Worm (Caenorhabditis elegans): ENCODE results near the gene Y24D9A.6.
A peak's percentile ranks its signal among the peaks of the same experiment; 100 is the strongest.

Gene Y24D9A.6

DNA sequence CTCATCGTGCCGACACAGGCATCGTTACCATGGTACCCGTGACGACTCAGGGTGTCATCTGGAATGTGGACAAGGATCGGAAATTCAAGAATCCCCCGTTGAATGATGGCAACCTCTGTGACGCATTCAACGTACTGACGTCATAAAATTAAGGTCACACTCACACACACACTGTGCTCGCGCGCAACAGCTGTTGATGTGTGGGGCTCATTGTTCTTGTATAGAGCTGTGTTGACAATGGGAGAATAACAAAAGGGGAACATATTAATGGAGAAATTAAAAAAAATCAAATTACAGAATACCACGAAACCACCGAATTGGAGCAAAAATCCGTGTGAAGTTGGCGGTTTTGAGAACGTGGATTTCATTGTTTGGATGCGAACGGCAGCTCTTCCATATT lies 48.1 kb upstream of the Y24D9A.6 start:
- TF ChIP-seq ceh-82 (tag; optimal IDR thresholded peaks at IDR 0.05) (no peak), blmp-1 (tag; optimal IDR thresholded peaks at IDR 0.05; ENCODE audit: insufficient read depth) (no peak), peb-1 (tag; optimal IDR thresholded peaks at IDR 0.05) (no peak), fos-1 (tag; optimal IDR thresholded peaks at IDR 0.05) (no peak), R02D3.7 (tag; optimal IDR thresholded peaks at IDR 0.05) (no peak), mab-5 (tag; optimal IDR thresholded peaks at IDR 0.05) (no peak), unc-39 (tag; optimal IDR thresholded peaks at IDR 0.05) (no peak), Y55F3AM.14 (GFP tag; optimal IDR thresholded peaks at IDR 0.05) (no peak), elt-1 (tag; optimal IDR thresholded peaks at IDR 0.05) (no peak), C34F6.9 (tag; optimal IDR thresholded peaks at IDR 0.05) (no peak)

- no peak for TF ChIP-seq blmp-1 (tag; optimal IDR thresholded peaks at IDR 0.05; ENCODE audit: insufficient read depth)
- no peak for TF ChIP-seq nhr-129 (tag; optimal IDR thresholded peaks at IDR 0.05)
- no peak for TF ChIP-seq ZK546.5 (tag; optimal IDR thresholded peaks at IDR 0.05)
- no peak for TF ChIP-seq crh-2 (tag; optimal IDR thresholded peaks at IDR 0.05)
- no peak for TF ChIP-seq elt-3 (tag; optimal IDR thresholded peaks at IDR 0.05)
- TF ChIP-seq nhr-237 (tag; optimal IDR thresholded peaks at IDR 0.05) = no peak
- no peak for TF ChIP-seq nhr-12 (tag; optimal IDR thresholded peaks at IDR 0.05)
Measured at ce11 chrIV:4447367-4447766, 47.2 kb upstream of the Y24D9A.6 start.

DNA sequence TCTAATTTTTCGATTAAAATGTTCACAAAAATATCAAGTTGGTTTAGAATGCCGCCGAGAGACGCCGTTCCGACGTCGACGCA lies 46.9 kb upstream of the Y24D9A.6 start, which contains the start of gene chat-1:
chat-1 (plus strand) TSS at position 48 of the 83 bp plus-strand sequence.
- TF ChIP-seq ztf-4 (tag; optimal IDR thresholded peaks at IDR 0.05) (no peak), nhr-237 (tag; optimal IDR thresholded peaks at IDR 0.05) (no peak), F13H6.1 (tag; optimal IDR thresholded peaks at IDR 0.05) (no peak), lin-39 (tag; optimal IDR thresholded peaks at IDR 0.05) (no peak), nhr-10 (tag; optimal IDR thresholded peaks at IDR 0.05) (no peak), C34F6.9 (tag; optimal IDR thresholded peaks at IDR 0.05) (no peak), ceh-16 (tag; optimal IDR thresholded peaks at IDR 0.05) (no peak), zag-1 (tag; optimal IDR thresholded peaks at IDR 0.05) (no peak), ztf-1 (GFP tag; conservative IDR thresholded peaks at IDR 0.05) (no peak), lsy-2 (tag; optimal IDR thresholded peaks at IDR 0.05) (no peak), alr-1 (tag; optimal IDR thresholded peaks at IDR 0.05) (no peak)

DNA sequence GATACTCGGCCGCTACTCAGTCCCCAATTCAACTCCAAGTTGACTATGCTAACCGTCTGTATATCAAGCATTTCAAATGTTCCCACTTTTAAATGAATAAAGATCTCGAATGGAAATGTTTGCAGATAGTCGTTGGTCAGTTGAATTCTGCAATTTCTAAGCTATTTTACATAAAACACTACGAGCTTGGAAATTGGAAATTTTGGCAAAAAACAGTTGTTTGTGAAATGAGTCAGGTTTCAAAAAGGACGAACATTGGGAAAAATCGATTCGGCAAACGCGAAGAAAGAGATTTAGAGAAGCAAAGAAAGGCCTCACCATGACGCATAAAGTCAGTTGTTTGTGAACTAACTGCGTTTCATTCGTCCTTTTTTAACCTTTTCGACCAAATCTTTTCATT lies 46.7 kb upstream of the Y24D9A.6 start:
- peak; percentile 8 for TF ChIP-seq nhr-25 (tag; optimal IDR thresholded peaks at IDR 0.05)
- no peak for TF ChIP-seq lin-11 (tag; optimal IDR thresholded peaks at IDR 0.05)
- TF ChIP-seq crh-2 (tag; optimal IDR thresholded peaks at IDR 0.05) = peak; percentile 55
- TF ChIP-seq nhr-10 (tag; optimal IDR thresholded peaks at IDR 0.05) = no peak
- TF ChIP-seq unc-62 (GFP tag; optimal IDR thresholded peaks at IDR 0.05) = no peak
- no peak for TF ChIP-seq ceh-82 (tag; optimal IDR thresholded peaks at IDR 0.05)
- peak; percentile 25 to 81 for TF ChIP-seq lsy-2 (tag; optimal IDR thresholded peaks at IDR 0.05)
- TF ChIP-seq blmp-1 (tag; optimal IDR thresholded peaks at IDR 0.05; ENCODE audit: insufficient read depth) = no peak
- no peak for TF ChIP-seq unc-39 (tag; optimal IDR thresholded peaks at IDR 0.05)
- TF ChIP-seq ztf-1 (GFP tag; conservative IDR thresholded peaks at IDR 0.05) = no peak
- no peak for TF ChIP-seq elt-3 (tag; optimal IDR thresholded peaks at IDR 0.05)
- TF ChIP-seq ZK546.5 (tag; optimal IDR thresholded peaks at IDR 0.05) = peak; percentile 39
- TF ChIP-seq nhr-129 (tag; optimal IDR thresholded peaks at IDR 0.05) = peak; percentile 73
- TF ChIP-seq zag-1 (tag; optimal IDR thresholded peaks at IDR 0.05) = no peak
- TF ChIP-seq mdl-1 (tag; optimal IDR thresholded peaks at IDR 0.05) = no peak
- no peak for TF ChIP-seq snpc-4 (tag; optimal IDR thresholded peaks at IDR 0.05)
- peak; percentile 22 for TF ChIP-seq gmeb-1 (tag; optimal IDR thresholded peaks at IDR 0.05)
- no peak for TF ChIP-seq aly-2 (tag; optimal IDR thresholded peaks at IDR 0.05)
- TF ChIP-seq skn-1 (tag; optimal IDR thresholded peaks at IDR 0.05) = no peak
- TF ChIP-seq nhr-11 (tag; optimal IDR thresholded peaks at IDR 0.05) = no peak
- TF ChIP-seq unc-55 (GFP tag; optimal IDR thresholded peaks at IDR 0.05) = peak; percentile 61
- no peak for TF ChIP-seq nhr-77 (tag; optimal IDR thresholded peaks at IDR 0.05)
- no peak for TF ChIP-seq sem-4 (tag; optimal IDR thresholded peaks at IDR 0.05)
- peak; percentile 85 for TF ChIP-seq fos-1 (tag; optimal IDR thresholded peaks at IDR 0.05)
- no peak for TF ChIP-seq ztf-11 (tag; optimal IDR thresholded peaks at IDR 0.05)
- TF ChIP-seq Y55F3AM.14 (GFP tag; optimal IDR thresholded peaks at IDR 0.05) = no peak
- no peak for TF ChIP-seq F13H6.1 (tag; optimal IDR thresholded peaks at IDR 0.05)
- no peak for TF ChIP-seq nhr-237 (tag; optimal IDR thresholded peaks at IDR 0.05)
- TF ChIP-seq lin-13 (GFP tag; optimal IDR thresholded peaks at IDR 0.05) = peak; percentile 53
- no peak for TF ChIP-seq elt-1 (tag; optimal IDR thresholded peaks at IDR 0.05)
- peak; percentile 38 for TF ChIP-seq sma-3 (GFP tag; optimal IDR thresholded peaks at IDR 0.05)
- no peak for TF ChIP-seq sma-9 (GFP tag; optimal IDR thresholded peaks at IDR 0.05)
- no peak for TF ChIP-seq sma-9 (tag; optimal IDR thresholded peaks at IDR 0.05)
- TF ChIP-seq egl-27 (tag; optimal IDR thresholded peaks at IDR 0.05) = no peak
- TF ChIP-seq dmd-4 (tag; optimal IDR thresholded peaks at IDR 0.05) = no peak
- TF ChIP-seq R02D3.7 (tag; optimal IDR thresholded peaks at IDR 0.05) = no peak
- no peak for TF ChIP-seq nhr-12 (tag; optimal IDR thresholded peaks at IDR 0.05)
- TF ChIP-seq peb-1 (tag; optimal IDR thresholded peaks at IDR 0.05) = no peak
- no peak for TF ChIP-seq alr-1 (tag; optimal IDR thresholded peaks at IDR 0.05)
- TF ChIP-seq mbf-1 (tag; optimal IDR thresholded peaks at IDR 0.05) = no peak
- peak; percentile 53 for TF ChIP-seq C34F6.9 (tag; optimal IDR thresholded peaks at IDR 0.05)
- TF ChIP-seq nhr-6 (tag; optimal IDR thresholded peaks at IDR 0.05) = no peak
- no peak for TF ChIP-seq lin-39 (tag; optimal IDR thresholded peaks at IDR 0.05)
- no peak for TF ChIP-seq mab-5 (tag; optimal IDR thresholded peaks at IDR 0.05)
- no peak for TF ChIP-seq nhr-21 (tag; optimal IDR thresholded peaks at IDR 0.05)
